Fruit fly (Drosophila melanogaster) Kc167 (cell line): ENCODE results near the gene CycB3.

Experiments used
- Myc ChIP-seq: fragments of >200 bp; optimal IDR thresholded peaks from 2 replicates; lab custom pipeline; 2017; ENCODE audit warnings: missing external identifiers
- Sin3A ChIP-seq: fragments of >200 bp; optimal IDR thresholded peaks from 2 replicates; lab custom pipeline; 2018; ENCODE audit warnings: missing external identifiers
- h ChIP-seq: fragments of >200 bp; optimal IDR thresholded peaks from 3 replicates; lab custom pipeline; 2018; ENCODE audit warnings: missing external identifiers
- insv ChIP-seq: fragments of >200 bp; optimal IDR thresholded peaks from 3 replicates; lab custom pipeline; 2018; ENCODE audit warnings: missing external identifiers
- psq ChIP-seq: fragments of >200 bp; optimal IDR thresholded peaks from 2 replicates; lab custom pipeline; 2017; ENCODE audit warnings: missing external identifiers
- ttk ChIP-seq: sonication (Bioruptor generic); optimal IDR thresholded peaks from 2 replicates; lab custom pipeline; 2017; ENCODE audit warnings: missing external identifiers

CycB3 gene

dm6 chr3R:24890919-24891318, 20.3 kb upstream of the CycB3 start:
- no peak for TF ChIP-seq h
- TF ChIP-seq psq (lab: Kevin White, UChicago): no peak
- TF ChIP-seq insv: no peak
- no peak for TF ChIP-seq ttk (lab: Kevin White, UChicago)
- TF ChIP-seq Sin3A: no peak
- TF ChIP-seq Myc (lab: Kevin White, UChicago): no peak

dm6 chr3R:24890217-24890616, 19.6 kb upstream of the CycB3 start:
- TF ChIP-seq insv (no peak), psq (lab: Kevin White, UChicago) (no peak), h (no peak), Sin3A (no peak), Myc (lab: Kevin White, UChicago) (no peak), ttk (lab: Kevin White, UChicago) (no peak)

dm6 chr3R:24889303-24889892, 18.8 kb upstream of the CycB3 start:
- TF ChIP-seq h (no peak), psq (lab: Kevin White, UChicago) (no peak), Sin3A (no peak), insv (no peak), ttk (lab: Kevin White, UChicago) (no peak), Myc (lab: Kevin White, UChicago) (no peak)

dm6 chr3R:24888418-24888817, 17.8 kb upstream of the CycB3 start:
- TF ChIP-seq ttk (lab: Kevin White, UChicago) (no peak), Myc (lab: Kevin White, UChicago) (no peak), Sin3A (no peak), insv (no peak), h (no peak), psq (lab: Kevin White, UChicago) (no peak)

- TF ChIP-seq ttk (lab: Kevin White, UChicago) (no peak), h (no peak), Sin3A (no peak), insv (no peak), Myc (lab: Kevin White, UChicago) (no peak), psq (lab: Kevin White, UChicago) (no peak)
These were observed 15.9 kb upstream of the CycB3 start for dm6 chr3R:24886470-24886869.

- TF ChIP-seq Sin3A (no peak), psq (lab: Kevin White, UChicago) (no peak), ttk (lab: Kevin White, UChicago) (no peak), Myc (lab: Kevin White, UChicago) (no peak), insv (no peak), h (no peak)
These were observed 8.0 kb upstream of the CycB3 start for dm6 chr3R:24878655-24879054.

- no peak for TF ChIP-seq insv
- no peak for TF ChIP-seq psq (lab: Kevin White, UChicago)
- no peak for TF ChIP-seq h
- TF ChIP-seq ttk (lab: Kevin White, UChicago): no peak
These were observed 6.3 kb upstream of the CycB3 start, which contains the start of the genes CG11089 and CG31381 for dm6 chr3R:24876843-24877457. Gene CG11089 (plus strand): TSS chr3R:24877045. Gene CG31381 (plus strand): TSS chr3R:24877045.

- no peak for TF ChIP-seq ttk (lab: Kevin White, UChicago)
- no peak for TF ChIP-seq psq (lab: Kevin White, UChicago)
These were observed 5.6 kb upstream of the CycB3 start, which contains the start of gene CG3744 for dm6 chr3R:24875939-24876842. Gene CG3744 (minus strand): TSS chr3R:24876654.

- TF ChIP-seq h (no peak), Sin3A (no peak), psq (lab: Kevin White, UChicago) (no peak), Myc (lab: Kevin White, UChicago) (no peak), ttk (lab: Kevin White, UChicago) (no peak), insv (no peak)
These were observed 2.7 kb downstream of the CycB3 start for dm6 chr3R:24867956-24868355.

- TF ChIP-seq psq (lab: Kevin White, UChicago): no peak
- TF ChIP-seq Myc (lab: Kevin White, UChicago): no peak
- TF ChIP-seq ttk (lab: Kevin White, UChicago): no peak
- no peak for TF ChIP-seq Sin3A
- no peak for TF ChIP-seq h
- no peak for TF ChIP-seq insv
These were observed 3.6 kb downstream of the CycB3 start for dm6 chr3R:24866976-24867375.

- TF ChIP-seq h (no peak), Sin3A (no peak), insv (no peak), psq (lab: Kevin White, UChicago) (no peak), Myc (lab: Kevin White, UChicago) (no peak), ttk (lab: Kevin White, UChicago) (no peak)
These were observed 5.8 kb downstream of the CycB3 start, which contains the start of the genes Srg1 and Elal for dm6 chr3R:24864719-24865400. Gene Srg1 (minus strand): TSS chr3R:24864732. Gene Elal (plus strand): TSS chr3R:24865350.

dm6 chr3R:24863894-24864293, 6.7 kb downstream of the CycB3 start:
- TF ChIP-seq ttk (lab: Kevin White, UChicago) (no peak), psq (lab: Kevin White, UChicago) (no peak), insv (no peak), Sin3A (no peak), h (no peak)
